Worm (Caenorhabditis elegans) whole organism, L4 larva: ENCODE results near the gene rpn-6.2.
A peak's percentile ranks its signal among the peaks of the same experiment; 100 is the strongest.

Experiments
- F10B5.3 ChIP-seq: sonication (generic microtip); optimal IDR thresholded peaks from 2 replicates; lab custom pipeline; 2016; ENCODE audit warnings: mild to moderate bottlenecking, missing genetic modification characterization, missing compliant biosample characterization
- T26A8.4 ChIP-seq: fragments of 200-800 bp; sonication (Bioruptor generic); IDR thresholded peaks from 2 replicates; pipeline ENCODE4 v1.3.6; 2022; ENCODE audit warnings: missing genetic modification characterization, missing compliant biosample characterization
- Y105C5A.15 ChIP-seq: fragments of 200-800 bp; sonication (Bioruptor generic); IDR thresholded peaks from 2 replicates; pipeline ENCODE4 v1.3.6; 2022; ENCODE audit warnings: missing genetic modification characterization, missing compliant biosample characterization
- Y75B8A.6 ChIP-seq: fragments of 200-800 bp; sonication (Bioruptor generic); IDR thresholded peaks from 2 replicates; pipeline ENCODE4 v1.3.6; 2022; ENCODE audit warnings: missing genetic modification reagents, missing genetic modification characterization, missing compliant biosample characterization
- ceh-20 ChIP-seq: fragments of 200-800 bp; sonication (Bioruptor generic); IDR thresholded peaks from 2 replicates; pipeline ENCODE4 v1.3.6; 2022; ENCODE audit warnings: missing genetic modification reagents, missing genetic modification characterization, missing compliant biosample characterization
- ceh-32 ChIP-seq: sonication (generic microtip); optimal IDR thresholded peaks from 2 replicates; lab custom pipeline; 2016; ENCODE audit warnings: mild to moderate bottlenecking, missing genetic modification characterization, missing compliant biosample characterization; ENCODE audit not compliant: poor library complexity
- ceh-62 ChIP-seq: sonication (generic microtip); optimal IDR thresholded peaks from 2 replicates; lab custom pipeline; 2017; ENCODE audit warnings: missing biosample characterization, missing genetic modification characterization
- ces-1 ChIP-seq: fragments of 150-350 bp; sonication (generic microtip); optimal IDR thresholded peaks from 4 replicates; lab custom pipeline; 2014; ENCODE audit warnings: missing biosample characterization, missing genetic modification reagents, missing genetic modification characterization
- ctbp-1 ChIP-seq: fragments of 200-800 bp; sonication (Bioruptor generic); IDR thresholded peaks from 2 replicates; pipeline ENCODE4 v1.3.6; 2022; ENCODE audit warnings: missing genetic modification reagents, missing genetic modification characterization, missing compliant biosample characterization
- daf-8 ChIP-seq: fragments of 200-800 bp; sonication (Bioruptor generic); IDR thresholded peaks from 2 replicates; pipeline ENCODE4 v1.3.6; 2022; ENCODE audit warnings: missing genetic modification characterization, missing compliant biosample characterization
- dmd-6 ChIP-seq: fragments of 200-800 bp; sonication (Bioruptor generic); IDR thresholded peaks from 2 replicates; pipeline ENCODE4 v1.3.6; 2022; ENCODE audit warnings: missing genetic modification reagents, missing genetic modification characterization, missing compliant biosample characterization
- dve-1 ChIP-seq: sonication (generic microtip); optimal IDR thresholded peaks from 2 replicates; lab custom pipeline; 2017; ENCODE audit warnings: antibody characterized with exemption, mild to moderate bottlenecking, missing genetic modification characterization, missing compliant biosample characterization; ENCODE audit not compliant: insufficient read depth
- egl-27 ChIP-seq: sonication (generic microtip); optimal IDR thresholded peaks from 3 replicates; lab custom pipeline; 2017; ENCODE audit warnings: missing biosample characterization, missing genetic modification reagents, missing genetic modification characterization
- fos-1 ChIP-seq: fragments of 150-350 bp; optimal IDR thresholded peaks from 2 replicates; lab custom pipeline; 2014; ENCODE audit warnings: missing biosample characterization, missing genetic modification characterization
- gei-8 ChIP-seq: fragments of 200-800 bp; sonication (Bioruptor generic); optimal IDR thresholded peaks from 2 replicates; lab custom pipeline; 2018; ENCODE audit warnings: mild to moderate bottlenecking, missing genetic modification characterization, missing compliant biosample characterization
- hlh-11 ChIP-seq: fragments of 200-800 bp; sonication (Bioruptor generic); optimal IDR thresholded peaks from 2 replicates; lab custom pipeline; 2018; ENCODE audit warnings: mild to moderate bottlenecking, missing genetic modification characterization, missing compliant biosample characterization
- hlh-30 ChIP-seq: sonication (generic microtip); optimal IDR thresholded peaks from 2 replicates; lab custom pipeline; 2017; ENCODE audit warnings: antibody characterized with exemption, mild to moderate bottlenecking, missing genetic modification characterization, missing compliant biosample characterization; ENCODE audit not compliant: insufficient read depth
- hmg-1.1 ChIP-seq: fragments of 200-800 bp; sonication (Bioruptor generic); IDR thresholded peaks from 2 replicates; pipeline ENCODE4 v1.3.6; 2022; ENCODE audit warnings: missing genetic modification reagents, missing genetic modification characterization, missing compliant biosample characterization
- jun-1 ChIP-seq: fragments of 150-350 bp; optimal IDR thresholded peaks from 2 replicates; lab custom pipeline; 2014; ENCODE audit warnings: missing biosample characterization, missing genetic modification reagents, missing genetic modification characterization
- lim-7 ChIP-seq: fragments of 200-800 bp; sonication (Bioruptor generic); IDR thresholded peaks from 2 replicates; pipeline ENCODE4 v1.3.6; 2022; ENCODE audit warnings: missing genetic modification characterization, missing compliant biosample characterization
- lin-38 ChIP-seq: fragments of 200-800 bp; sonication (Bioruptor generic); IDR thresholded peaks from 2 replicates; pipeline ENCODE4 v1.3.6; 2022; ENCODE audit warnings: missing genetic modification reagents, missing genetic modification characterization, missing compliant biosample characterization
- lir-3 ChIP-seq: sonication (generic microtip); optimal IDR thresholded peaks from 2 replicates; lab custom pipeline; 2016; ENCODE audit warnings: mild to moderate bottlenecking, missing genetic modification characterization, missing compliant biosample characterization
- lsy-2 ChIP-seq, 2 experiments: fragments of 150-350 bp in 1 of 2; sonication (generic microtip) in 1 of 2; optimal IDR thresholded peaks; 2 replicates each; lab custom pipeline; 2014 to 2017; ENCODE audit warnings: missing biosample characterization in 2 of 2, missing genetic modification characterization in 2 of 2
- madf-9 ChIP-seq: fragments of 200-800 bp; sonication (Bioruptor generic); conservative IDR thresholded peaks from 2 replicates; pipeline ENCODE4 v1.3.6; 2022; ENCODE audit warnings: missing genetic modification reagents, missing genetic modification characterization, missing compliant biosample characterization
- mdt-29 ChIP-seq: fragments of 200-800 bp; sonication (Bioruptor generic); IDR thresholded peaks from 2 replicates; pipeline ENCODE4 v1.3.6; 2022; ENCODE audit warnings: missing genetic modification reagents, missing genetic modification characterization, missing compliant biosample characterization
- mep-1 ChIP-seq: fragments of 150-350 bp; sonication (generic microtip); optimal IDR thresholded peaks from 3 replicates; lab custom pipeline; 2014; ENCODE audit warnings: missing biosample characterization, missing genetic modification characterization
- mes-2 ChIP-seq: sonication (generic microtip); optimal IDR thresholded peaks from 2 replicates; lab custom pipeline; 2016; ENCODE audit warnings: missing genotype, mild to moderate bottlenecking, missing genetic modification characterization, missing compliant biosample characterization; ENCODE audit not compliant: poor library complexity, severe bottlenecking
- mxl-2 ChIP-seq: fragments of 200-800 bp; sonication (Bioruptor generic); conservative IDR thresholded peaks from 2 replicates; pipeline ENCODE4 v1.3.6; 2022; ENCODE audit warnings: missing genetic modification reagents, missing genetic modification characterization, missing compliant biosample characterization
- mxl-3 ChIP-seq: fragments of 200-800 bp; sonication (Bioruptor generic); optimal IDR thresholded peaks from 2 replicates; lab custom pipeline; 2018; ENCODE audit warnings: mild to moderate bottlenecking, missing genetic modification characterization, missing compliant biosample characterization
- nhr-102 ChIP-seq: sonication (generic microtip); optimal IDR thresholded peaks from 2 replicates; lab custom pipeline; 2016; ENCODE audit warnings: mild to moderate bottlenecking, missing genetic modification characterization, moderate library complexity, missing compliant biosample characterization
- nhr-41 ChIP-seq: fragments of 200-800 bp; sonication (Bioruptor generic); IDR thresholded peaks from 2 replicates; pipeline ENCODE4 v1.3.6; 2022; ENCODE audit warnings: missing genetic modification reagents, missing genetic modification characterization, missing compliant biosample characterization
- nhr-42 ChIP-seq: fragments of 200-800 bp; sonication (Bioruptor generic); IDR thresholded peaks from 2 replicates; pipeline ENCODE4 v1.3.6; 2022; ENCODE audit warnings: missing genetic modification characterization, missing compliant biosample characterization
- nhr-48 ChIP-seq: sonication (generic microtip); optimal IDR thresholded peaks from 2 replicates; lab custom pipeline; 2016; ENCODE audit warnings: mild to moderate bottlenecking, missing genetic modification characterization, missing compliant biosample characterization
- nhr-77 ChIP-seq: fragments of 150-350 bp; optimal IDR thresholded peaks from 2 replicates; lab custom pipeline; 2014; ENCODE audit warnings: missing biosample characterization, missing genetic modification characterization
- pha-4 ChIP-seq, 2 experiments: fragments of 150-350 bp in 1 of 2; fragments of 200-800 bp in 1 of 2; sonication (Bioruptor generic) in 1 of 2; IDR thresholded peaks in 1 of 2; optimal IDR thresholded peaks in 1 of 2; 2 replicates each; pipeline versions ENCODE4 v1.3.6 to Lab custom; 2014 to 2022; ENCODE audit warnings: missing genetic modification characterization in 2 of 2, missing genetic modification reagents in 2 of 2, missing biosample characterization in 1 of 2, missing compliant biosample characterization in 1 of 2
- php-3 ChIP-seq: fragments of 200-800 bp; sonication (Bioruptor generic); IDR thresholded peaks from 2 replicates; pipeline ENCODE4 v1.3.6; 2022; ENCODE audit warnings: missing genetic modification reagents, missing genetic modification characterization, missing compliant biosample characterization
- snpc-1.2 ChIP-seq: fragments of 200-800 bp; sonication (Bioruptor generic); IDR thresholded peaks from 2 replicates; pipeline ENCODE4 v1.3.6; 2022; ENCODE audit warnings: missing genetic modification reagents, missing genetic modification characterization, missing compliant biosample characterization
- spr-1 ChIP-seq: sonication (generic microtip); optimal IDR thresholded peaks from 2 replicates; lab custom pipeline; 2016; ENCODE audit warnings: mild to moderate bottlenecking, missing genetic modification characterization, missing compliant biosample characterization
- unc-130 ChIP-seq: sonication (generic microtip); optimal IDR thresholded peaks from 2 replicates; lab custom pipeline; 2016; ENCODE audit warnings: missing genetic modification reagents, missing genetic modification characterization, missing compliant biosample characterization
- unc-39 ChIP-seq: sonication (generic microtip); optimal IDR thresholded peaks from 2 replicates; lab custom pipeline; 2017; ENCODE audit warnings: missing biosample characterization, missing genetic modification characterization
- zfp-3 ChIP-seq: fragments of 200-800 bp; sonication (Bioruptor generic); conservative IDR thresholded peaks from 2 replicates; pipeline ENCODE4 v1.3.6; 2022; ENCODE audit warnings: missing genetic modification reagents, missing genetic modification characterization, missing compliant biosample characterization
- ztf-7 ChIP-seq: fragments of 150-350 bp; optimal IDR thresholded peaks from 2 replicates; lab custom pipeline; 2014; ENCODE audit warnings: missing biosample characterization, missing genetic modification characterization

rpn-6.2 gene

ce11 chrIII:8974835-8975234 is 27.0 kb downstream of the rpn-6.2 start:
- peak in 1 of 2 experiments; percentile 7 for TF ChIP-seq lsy-2 (tag; optimal IDR thresholded peaks at IDR 0.05; lab: Kevin White, UChicago)
- peak; percentile 17 for TF ChIP-seq dve-1 (tag; lab: Kevin White, UChicago)
- no peak for TF ChIP-seq snpc-1.2 (GFP tag; lab: Robert Waterston, UW)
- TF ChIP-seq T26A8.4 = peak; percentile 37; the same call in 1 of the 2 replicates
- peak; percentile 5 for TF ChIP-seq nhr-48 (tag; lab: Kevin White, UChicago)
- peak; percentile 33; the same call in 1 of the 2 replicates for TF ChIP-seq pha-4 (GFP tag; IDR thresholded peaks at IDR 0.05; lab: Robert Waterston, UW)
- TF ChIP-seq pha-4 (tag; optimal IDR thresholded peaks at IDR 0.05; lab: Kevin White, UChicago) = no peak
- no peak for TF ChIP-seq Y105C5A.15
- peak; percentile 87 for TF ChIP-seq zfp-3 (GFP tag; lab: Robert Waterston, UW)
- TF ChIP-seq lim-7 (GFP tag; lab: Robert Waterston, UW) = 0 out of 2 replicates have a peak, but pooled peaks have one; percentile 55
- peak; percentile 57 for TF ChIP-seq mep-1 (tag; lab: Kevin White, UChicago)
- TF ChIP-seq lir-3 = no peak
- TF ChIP-seq egl-27 (tag; lab: Kevin White, UChicago) = no peak
- no peak for TF ChIP-seq ceh-20 (GFP tag; lab: Robert Waterston, UW)
- TF ChIP-seq hlh-30 = no peak
- TF ChIP-seq nhr-102 (tag; lab: Kevin White, UChicago) = peak; percentile 40
- TF ChIP-seq spr-1 = peak; percentile 50
- TF ChIP-seq gei-8 (GFP tag; lab: Kevin White, UChicago) = peak; percentile 41
- TF ChIP-seq madf-9 (GFP tag; lab: Robert Waterston, UW) = 0 out of 2 replicates have a peak, but pooled peaks have one; percentile 35
- peak; percentile 22; the same call in 1 of the 2 replicates for TF ChIP-seq ctbp-1 (GFP tag; lab: Robert Waterston, UW)
- TF ChIP-seq unc-130 = no peak
- TF ChIP-seq jun-1 (tag; lab: Kevin White, UChicago) = no peak

ce11 chrIII:8973826-8974225 is 28.0 kb downstream of the rpn-6.2 start, which contains the start of gene R08D7.5:
R08D7.5 (plus strand) TSS chrIII:8974126.
- TF ChIP-seq mes-2 (tag; lab: Kevin White, UChicago) = peak; percentile 43
- no peak for TF ChIP-seq nhr-42
- no peak for TF ChIP-seq ceh-62 (tag; lab: Kevin White, UChicago)
- no peak for TF ChIP-seq mxl-2
- TF ChIP-seq daf-8 (GFP tag; lab: Robert Waterston, UW) = no peak

- no peak for TF ChIP-seq gei-8 (GFP tag; lab: Kevin White, UChicago)
- no peak for TF ChIP-seq snpc-1.2 (GFP tag; lab: Robert Waterston, UW)
- no peak for TF ChIP-seq php-3
- TF ChIP-seq hmg-1.1 (GFP tag; lab: Robert Waterston, UW) = 0 out of 2 replicates have a peak, but pooled peaks have one; percentile 36
- no peak for TF ChIP-seq mdt-29 (GFP tag; lab: Robert Waterston, UW)
Measured at ce11 chrIII:8973163-8973562, 28.6 kb downstream of the rpn-6.2 start.

ce11 chrIII:8971255-8972020 is 30.4 kb downstream of the rpn-6.2 start, which contains the start of the genes eif-3.D and R08D7.4:
eif-3.D (minus strand) TSS chrIII:8971578.
R08D7.4 (plus strand) TSS chrIII:8971892.
- no peak for TF ChIP-seq ceh-32 (tag; lab: Kevin White, UChicago)
- no peak for TF ChIP-seq fos-1 (tag; lab: Kevin White, UChicago)
- TF ChIP-seq hlh-11 = peak; percentile 51
- TF ChIP-seq mep-1 (tag; lab: Kevin White, UChicago) = peak; percentile 64
- TF ChIP-seq Y75B8A.6 (GFP tag; lab: Robert Waterston, UW) = no peak
- peak; percentile 45 for TF ChIP-seq dmd-6 (GFP tag; lab: Robert Waterston, UW)
- no peak for TF ChIP-seq nhr-42
- peak; percentile 13 for TF ChIP-seq mxl-3 (GFP tag; lab: Kevin White, UChicago)
- no peak for TF ChIP-seq unc-39 (tag; lab: Kevin White, UChicago)
- no peak for TF ChIP-seq nhr-41
- no peak for TF ChIP-seq nhr-77 (tag; lab: Kevin White, UChicago)
- TF ChIP-seq hmg-1.1 (GFP tag; lab: Robert Waterston, UW) = peak; percentile 57; the same call in 1 of the 2 replicates
- peak in 1 of 2 experiments; percentile 80 for TF ChIP-seq lsy-2 (tag; optimal IDR thresholded peaks at IDR 0.05; lab: Kevin White, UChicago)
- peak; percentile 34 for TF ChIP-seq ztf-7 (tag; lab: Kevin White, UChicago)
- TF ChIP-seq F10B5.3 = no peak
- peak; percentile 70 for TF ChIP-seq lin-38
- TF ChIP-seq mes-2 (tag; lab: Kevin White, UChicago) = peak; percentile 88
- no peak for TF ChIP-seq ces-1 (GFP tag; lab: Kevin White, UChicago)
- no peak for TF ChIP-seq egl-27 (tag; lab: Kevin White, UChicago)
